Worm (Caenorhabditis elegans) whole organism, L3 larva: ENCODE results near the gene C31H2.4.

ENCODE experiments used
- R02D3.7 ChIP-seq: fragments of 150-350 bp; optimal IDR thresholded peaks from 2 replicates; lab custom pipeline; 2014; ENCODE audit warnings: missing biosample characterization, missing genetic modification characterization
- ama-1 ChIP-seq: fragments of 150-350 bp; optimal IDR thresholded peaks from 2 replicates; lab custom pipeline; 2018
- ceh-16 ChIP-seq: sonication (generic microtip); optimal IDR thresholded peaks from 2 replicates; lab custom pipeline; 2017; ENCODE audit warnings: missing biosample characterization, missing genetic modification characterization
- ceh-28 ChIP-seq: fragments of 150-350 bp; optimal IDR thresholded peaks from 2 replicates; lab custom pipeline; 2014; ENCODE audit warnings: missing biosample characterization, missing genetic modification reagents, missing genetic modification characterization
- ceh-82 ChIP-seq: fragments of 150-350 bp; optimal IDR thresholded peaks from 2 replicates; lab custom pipeline; 2014; ENCODE audit warnings: missing biosample characterization, missing genetic modification characterization
- daf-12 ChIP-seq: fragments of 150-350 bp; optimal IDR thresholded peaks from 2 replicates; lab custom pipeline; 2014; ENCODE audit warnings: missing biosample characterization, missing genetic modification reagents, missing genetic modification characterization
- egl-27 ChIP-seq: sonication (generic microtip); optimal IDR thresholded peaks from 4 replicates; lab custom pipeline; 2017; ENCODE audit warnings: missing biosample characterization, missing genetic modification reagents, missing genetic modification characterization
- egl-5 ChIP-seq: fragments of 150-350 bp; optimal IDR thresholded peaks from 2 replicates; lab custom pipeline; 2017; ENCODE audit warnings: missing biosample characterization, missing genetic modification reagents, missing genetic modification characterization, inconsistent platforms
- elt-1 ChIP-seq: fragments of 150-350 bp; optimal IDR thresholded peaks from 2 replicates; lab custom pipeline; 2014; ENCODE audit warnings: missing biosample characterization, missing genetic modification characterization
- elt-2 ChIP-seq: sonication (generic microtip); optimal IDR thresholded peaks from 2 replicates; lab custom pipeline; 2016; ENCODE audit warnings: missing genetic modification reagents, mild to moderate bottlenecking, missing genetic modification characterization, missing compliant biosample characterization
- elt-3 ChIP-seq, 3 experiments: fragments of 150-350 bp in 1 of 3; sonication (generic microtip) in 2 of 3; optimal IDR thresholded peaks; 2 replicates in 2 of 3; 4 replicates in 1 of 3; lab custom pipeline; 2014 to 2017; ENCODE audit warnings: missing biosample characterization in 3 of 3, missing genetic modification characterization in 3 of 3
- eor-1 ChIP-seq, 2 experiments: fragments of 150-350 bp; optimal IDR thresholded peaks; 2 replicates each; lab custom pipeline; 2014 to 2018; ENCODE audit warnings: missing biosample characterization in 2 of 2, missing genetic modification characterization in 2 of 2
- fos-1 ChIP-seq: fragments of 150-350 bp; optimal IDR thresholded peaks from 2 replicates; lab custom pipeline; 2014; ENCODE audit warnings: missing biosample characterization, missing genetic modification characterization
- jun-1 ChIP-seq: fragments of 150-350 bp; optimal IDR thresholded peaks from 2 replicates; lab custom pipeline; 2014; ENCODE audit warnings: missing biosample characterization, missing genetic modification reagents, missing genetic modification characterization
- lin-15B ChIP-seq: fragments of 150-350 bp; optimal IDR thresholded peaks from 2 replicates; lab custom pipeline; 2014; ENCODE audit warnings: missing biosample characterization, missing genetic modification characterization
- lin-39 ChIP-seq: fragments of 150-350 bp; optimal IDR thresholded peaks from 2 replicates; lab custom pipeline; 2018; ENCODE audit warnings: missing biosample characterization, missing genetic modification reagents, missing genetic modification characterization
- mml-1 ChIP-seq: fragments of 150-350 bp; sonication (generic microtip); optimal IDR thresholded peaks from 3 replicates; lab custom pipeline; 2014; ENCODE audit warnings: missing biosample characterization, missing genetic modification characterization
- nhr-11 ChIP-seq: fragments of 150-350 bp; optimal IDR thresholded peaks from 2 replicates; lab custom pipeline; 2014; ENCODE audit warnings: missing biosample characterization, missing genetic modification characterization
- nhr-12 ChIP-seq: fragments of 150-350 bp; optimal IDR thresholded peaks from 2 replicates; lab custom pipeline; 2014; ENCODE audit warnings: missing biosample characterization, missing genetic modification characterization
- nhr-23 ChIP-seq: fragments of 150-350 bp; optimal IDR thresholded peaks from 2 replicates; lab custom pipeline; 2014; ENCODE audit warnings: missing biosample characterization, missing genetic modification reagents, missing genetic modification characterization
- nhr-237 ChIP-seq: fragments of 150-350 bp; optimal IDR thresholded peaks from 2 replicates; lab custom pipeline; 2014; ENCODE audit warnings: missing biosample characterization, missing genetic modification characterization
- nhr-28 ChIP-seq: fragments of 150-350 bp; optimal IDR thresholded peaks from 2 replicates; lab custom pipeline; 2014; ENCODE audit warnings: missing biosample characterization, missing genetic modification characterization
- nhr-43 ChIP-seq: sonication (generic microtip); optimal IDR thresholded peaks from 2 replicates; lab custom pipeline; 2016; ENCODE audit warnings: mild to moderate bottlenecking, missing genetic modification characterization, missing compliant biosample characterization; ENCODE audit not compliant: poor library complexity, severe bottlenecking
- nhr-67 ChIP-seq: fragments of 150-350 bp; optimal IDR thresholded peaks from 2 replicates; lab custom pipeline; 2014; ENCODE audit warnings: missing biosample characterization, missing genetic modification characterization
- nhr-77 ChIP-seq: fragments of 150-350 bp; optimal IDR thresholded peaks from 2 replicates; lab custom pipeline; 2014; ENCODE audit warnings: missing biosample characterization, missing genetic modification characterization
- pha-4 ChIP-seq: fragments of 150-350 bp; optimal IDR thresholded peaks from 2 replicates; lab custom pipeline; 2014; ENCODE audit warnings: missing biosample characterization, missing genetic modification reagents, missing genetic modification characterization
- pqm-1 ChIP-seq: fragments of 150-350 bp; optimal IDR thresholded peaks from 2 replicates; lab custom pipeline; 2017; ENCODE audit warnings: missing biosample characterization, missing genetic modification characterization, inconsistent platforms
- sea-2 ChIP-seq: fragments of 150-350 bp; sonication (generic microtip); optimal IDR thresholded peaks from 4 replicates; lab custom pipeline; 2014; ENCODE audit warnings: missing biosample characterization, missing genetic modification reagents, missing genetic modification characterization
- skn-1 ChIP-seq: fragments of 150-350 bp; optimal IDR thresholded peaks from 2 replicates; lab custom pipeline; 2014; ENCODE audit warnings: missing biosample characterization, missing genetic modification characterization
- unc-39 ChIP-seq: sonication (generic microtip); optimal IDR thresholded peaks from 4 replicates; lab custom pipeline; 2017; ENCODE audit warnings: missing biosample characterization, missing genetic modification characterization
- unc-62 ChIP-seq: fragments of 150-350 bp; sonication (generic microtip); optimal IDR thresholded peaks from 4 replicates; lab custom pipeline; 2014; ENCODE audit warnings: missing biosample characterization, missing genetic modification reagents, missing genetic modification characterization
- ztf-11 ChIP-seq: fragments of 150-350 bp; optimal IDR thresholded peaks from 2 replicates; lab custom pipeline; 2014; ENCODE audit warnings: missing biosample characterization, missing genetic modification characterization
- ztf-4 ChIP-seq: fragments of 150-350 bp; optimal IDR thresholded peaks from 2 replicates; lab custom pipeline; 2014; ENCODE audit warnings: missing biosample characterization, missing genetic modification characterization

Gene C31H2.4

DNA sequence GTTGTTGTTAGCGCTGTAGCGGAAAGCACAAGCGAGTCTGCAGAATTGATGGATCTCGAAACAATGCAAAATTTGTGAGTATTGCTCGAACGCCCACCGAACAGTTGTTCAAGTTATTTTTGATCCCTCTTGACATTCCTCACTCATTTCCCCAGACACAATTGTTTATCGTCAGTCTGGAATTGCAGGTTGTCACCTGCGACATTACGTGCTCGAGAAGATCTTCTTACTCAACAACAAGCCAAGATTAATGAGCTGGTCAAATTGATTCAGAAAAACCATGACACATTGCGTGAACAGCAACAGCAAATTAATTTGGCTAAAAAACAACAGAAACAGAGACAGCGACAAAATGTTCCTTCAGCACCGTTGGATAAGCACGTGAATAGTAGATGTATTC, 42.4 kb upstream of the C31H2.4 start:
- no peak for TF ChIP-seq nhr-77 (tag; lab: Kevin White, UChicago)
- peak; percentile 83 for TF ChIP-seq egl-5
- no peak for TF ChIP-seq pha-4 (tag; lab: Kevin White, UChicago)
- TF ChIP-seq lin-39 (tag; lab: Kevin White, UChicago) = peak; percentile 53
- TF ChIP-seq nhr-28 (tag; lab: Kevin White, UChicago) = no peak

DNA sequence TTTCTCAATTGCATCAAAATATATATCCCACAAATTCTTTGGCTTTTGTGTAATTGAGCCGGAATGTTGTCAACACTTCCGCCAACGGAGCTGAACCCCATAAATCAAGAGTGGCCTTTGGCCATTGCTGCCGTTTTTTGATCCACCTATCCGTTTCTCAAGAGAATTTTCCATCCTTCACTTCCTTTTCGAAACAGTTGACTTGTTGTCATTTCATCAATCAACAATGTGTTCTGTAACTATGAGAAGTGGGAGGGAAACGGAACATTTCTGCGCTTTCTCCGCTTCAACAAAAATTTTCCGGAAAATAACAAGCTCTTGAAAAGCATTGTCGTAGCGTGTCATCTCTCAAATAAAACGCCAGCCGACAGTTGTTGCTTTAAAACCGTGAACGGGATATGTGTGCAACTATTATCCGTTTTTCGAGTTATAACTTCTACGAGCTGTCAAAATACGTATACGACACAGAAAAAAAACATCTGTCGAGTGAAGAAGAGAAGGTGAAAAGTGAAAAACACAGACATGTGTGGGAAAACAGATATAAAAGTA, 40.4 kb upstream of the C31H2.4 start:
- TF ChIP-seq ceh-28 (tag; lab: Kevin White, UChicago) = no peak
- TF ChIP-seq unc-62 = peak; percentile 58
- TF ChIP-seq elt-3 (tag; optimal IDR thresholded peaks at IDR 0.05; lab: Kevin White, UChicago) = no peak
- no peak for TF ChIP-seq unc-39 (tag; lab: Kevin White, UChicago)
- no peak for TF ChIP-seq pqm-1 (tag; lab: Kevin White, UChicago)
- TF ChIP-seq mml-1 = no peak
- TF ChIP-seq elt-2 (tag; lab: Kevin White, UChicago) = no peak
- TF ChIP-seq egl-5 = peak; percentile 27
- TF ChIP-seq nhr-23 = no peak
- peak; percentile 72 for TF ChIP-seq nhr-11 (tag; lab: Kevin White, UChicago)
- no peak for TF ChIP-seq ama-1
- TF ChIP-seq R02D3.7 = no peak
- TF ChIP-seq skn-1 (tag; lab: Kevin White, UChicago) = no peak

DNA sequence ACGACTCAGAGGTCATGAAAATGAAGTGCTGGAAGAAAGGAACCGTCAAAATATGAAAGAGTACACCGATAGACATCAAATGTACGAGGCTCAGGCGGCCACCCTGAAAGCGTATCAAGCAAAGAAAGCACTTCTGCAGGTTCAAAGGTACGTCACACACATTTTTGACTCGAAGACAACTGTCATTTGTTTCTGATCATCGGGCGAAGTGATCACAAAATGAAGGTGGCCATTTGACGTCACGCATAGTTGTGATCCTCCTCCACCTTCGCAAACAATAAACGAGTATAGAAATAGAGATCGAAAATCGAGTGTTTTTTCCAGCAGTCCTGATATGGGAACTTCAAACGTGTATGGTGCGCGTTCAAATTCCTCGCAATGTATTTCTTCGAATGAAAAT, 39.8 kb upstream of the C31H2.4 start:
- TF ChIP-seq nhr-237 (tag; lab: Kevin White, UChicago) (no peak), nhr-12 (tag; lab: Kevin White, UChicago) (no peak), pha-4 (tag; lab: Kevin White, UChicago) (no peak), ztf-11 (tag; lab: Kevin White, UChicago) (no peak), ceh-82 (tag; lab: Kevin White, UChicago) (no peak), lin-15B (tag; lab: Kevin White, UChicago) (no peak), egl-27 (tag; lab: Kevin White, UChicago) (no peak), jun-1 (tag; lab: Kevin White, UChicago) (no peak), nhr-43 (tag; lab: Kevin White, UChicago) (no peak), mml-1 (no peak), nhr-11 (tag; lab: Kevin White, UChicago) (no peak), eor-1 (tag; optimal IDR thresholded peaks at IDR 0.05; lab: Kevin White, UChicago) (no peak), elt-3 (tag; optimal IDR thresholded peaks at IDR 0.05; lab: Kevin White, UChicago) (no peak), ztf-4 (no peak), ama-1 (no peak), sea-2 (GFP tag; lab: Kevin White, UChicago) (no peak), pqm-1 (tag; lab: Kevin White, UChicago) (no peak), lin-39 (tag; lab: Kevin White, UChicago) (no peak), elt-1 (tag; lab: Kevin White, UChicago) (no peak)

DNA sequence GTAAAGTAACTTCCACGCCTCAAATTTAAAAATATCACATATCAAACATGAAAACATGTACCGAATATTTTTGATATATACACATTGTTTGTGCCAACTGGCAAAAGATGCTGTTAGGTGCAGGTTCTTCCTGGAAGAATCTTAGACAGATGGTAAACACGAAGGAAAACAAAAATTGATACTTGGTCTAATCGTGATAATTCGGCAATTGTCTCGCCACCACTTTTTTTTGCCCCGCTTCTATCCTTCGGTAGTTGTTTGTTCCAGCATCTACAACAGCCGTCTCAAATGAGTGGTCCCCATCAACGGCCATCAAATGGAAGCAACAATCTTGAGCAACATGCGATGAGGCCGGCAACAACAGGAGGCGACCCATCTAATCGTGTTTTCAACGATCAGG, 38.0 kb upstream of the C31H2.4 start:
- no peak for TF ChIP-seq fos-1 (tag; lab: Kevin White, UChicago)
- no peak for TF ChIP-seq elt-2 (tag; lab: Kevin White, UChicago)
- TF ChIP-seq daf-12 (tag; lab: Kevin White, UChicago) = no peak
- no peak for TF ChIP-seq ceh-28 (tag; lab: Kevin White, UChicago)
- TF ChIP-seq lin-39 (tag; lab: Kevin White, UChicago) = no peak
- TF ChIP-seq ztf-4 = no peak

DNA sequence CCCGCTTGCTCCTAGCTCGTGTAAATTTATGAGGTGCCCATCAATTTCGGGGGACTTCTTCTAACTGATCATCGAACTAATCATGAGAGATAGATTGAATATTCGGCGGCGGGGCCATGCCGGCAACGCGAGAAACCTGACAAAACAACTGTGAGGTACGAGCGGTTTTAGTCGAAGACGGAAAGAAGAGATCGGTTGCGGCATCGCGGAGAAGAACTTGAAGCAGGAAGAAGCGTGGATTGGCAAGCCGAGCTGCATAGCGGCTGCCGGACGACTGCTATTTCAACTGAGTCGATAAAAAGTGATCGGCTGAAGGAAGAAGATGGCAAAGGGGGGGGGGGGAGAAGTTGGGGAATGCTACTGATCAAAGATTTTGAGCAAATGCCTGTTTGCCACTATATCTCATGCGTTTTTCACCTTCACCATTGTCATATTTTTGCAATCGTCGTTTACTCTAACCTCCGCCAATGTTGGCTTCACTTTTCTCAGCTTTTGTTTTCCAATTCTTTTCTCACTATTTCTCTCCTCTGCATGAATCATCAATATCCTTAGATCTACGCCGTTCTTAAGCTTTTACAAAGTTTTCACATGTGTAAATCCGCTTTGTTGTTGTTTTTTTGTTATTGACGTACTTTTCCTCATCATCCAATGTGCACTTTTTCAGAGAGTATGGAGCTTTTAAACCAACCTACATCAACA, 36.1 kb upstream of the C31H2.4 start, which contains the start of gene pqn-62:
pqn-62 (plus strand) TSS at position 649 of the 699 bp plus-strand sequence.
- no peak for TF ChIP-seq nhr-43 (tag; lab: Kevin White, UChicago)
- TF ChIP-seq unc-39 (tag; lab: Kevin White, UChicago) = no peak
- no peak for TF ChIP-seq nhr-77 (tag; lab: Kevin White, UChicago)
- TF ChIP-seq elt-3 (tag; optimal IDR thresholded peaks at IDR 0.05; lab: Kevin White, UChicago) = no peak
- no peak for TF ChIP-seq ceh-16 (tag; lab: Kevin White, UChicago)
- no peak for TF ChIP-seq nhr-67
- TF ChIP-seq, all 47 proteins: peak for 0
